Worm (Caenorhabditis elegans) whole organism, mixed stage, embryonic: Measurements from ENCODE around the gene C55B6.7.

ENCODE experiments used
- bed-3 ChIP-seq: fragments of 200-800 bp; sonication (Bioruptor generic); optimal IDR thresholded peaks from 3 replicates; lab custom pipeline; 2018; ENCODE audit warnings: mild to moderate bottlenecking, missing genetic modification characterization, moderate library complexity, missing compliant biosample characterization
- blmp-1 ChIP-seq: fragments of 150-350 bp; optimal IDR thresholded peaks from 2 replicates; lab custom pipeline; 2014; ENCODE audit warnings: missing biosample characterization, missing genetic modification characterization
- ceh-43 ChIP-seq: fragments of 200-800 bp; sonication (Bioruptor generic); optimal IDR thresholded peaks from 2 replicates; lab custom pipeline; 2018; ENCODE audit warnings: mild to moderate bottlenecking, missing genetic modification characterization, moderate library complexity, missing compliant biosample characterization
- ceh-83 ChIP-seq: fragments of 200-800 bp; sonication (Bioruptor generic); optimal IDR thresholded peaks from 2 replicates; lab custom pipeline; 2018; ENCODE audit warnings: mild to moderate bottlenecking, missing genetic modification characterization, missing compliant biosample characterization
- ces-1 ChIP-seq: fragments of 150-350 bp; optimal IDR thresholded peaks from 2 replicates; lab custom pipeline; 2014; ENCODE audit warnings: missing biosample characterization, missing genetic modification reagents, missing genetic modification characterization
- cnd-1 ChIP-seq: fragments of 200-800 bp; sonication (Bioruptor generic); optimal IDR thresholded peaks from 2 replicates; lab custom pipeline; 2018; ENCODE audit warnings: mild to moderate bottlenecking, missing genetic modification characterization, missing compliant biosample characterization
- drap-1 ChIP-seq: fragments of 200-800 bp; sonication (Bioruptor generic); optimal IDR thresholded peaks from 3 replicates; lab custom pipeline; 2018; ENCODE audit warnings: mild to moderate bottlenecking, missing genetic modification characterization, missing compliant biosample characterization
- elt-1 ChIP-seq: sonication (generic microtip); optimal IDR thresholded peaks from 2 replicates; lab custom pipeline; 2017; ENCODE audit warnings: missing genetic modification characterization, mild to moderate bottlenecking, missing compliant biosample characterization, antibody characterized with exemption, moderate library complexity, borderline replicate concordance; ENCODE audit not compliant: insufficient read depth
- elt-3 ChIP-seq: fragments of 150-350 bp; optimal IDR thresholded peaks from 2 replicates; lab custom pipeline; 2014; ENCODE audit warnings: missing biosample characterization, missing genetic modification characterization
- ham-2 ChIP-seq: fragments of 200-800 bp; sonication (Bioruptor generic); optimal IDR thresholded peaks from 2 replicates; lab custom pipeline; 2018; ENCODE audit warnings: mild to moderate bottlenecking, missing genetic modification characterization, missing compliant biosample characterization
- hlh-1 ChIP-seq: fragments of 150-350 bp; optimal IDR thresholded peaks from 2 replicates; lab custom pipeline; 2014; ENCODE audit warnings: missing biosample characterization, missing genetic modification reagents, missing genetic modification characterization
- lin-13 ChIP-seq: fragments of 150-350 bp; optimal IDR thresholded peaks from 2 replicates; lab custom pipeline; 2014; ENCODE audit warnings: missing biosample characterization, missing genetic modification characterization
- lin-32 ChIP-seq: fragments of 200-800 bp; sonication (Bioruptor generic); optimal IDR thresholded peaks from 2 replicates; lab custom pipeline; 2018; ENCODE audit warnings: mild to moderate bottlenecking, missing genetic modification characterization, missing compliant biosample characterization
- lsy-2 ChIP-seq: fragments of 150-350 bp; optimal IDR thresholded peaks from 2 replicates; lab custom pipeline; 2014; ENCODE audit warnings: missing biosample characterization, missing genetic modification characterization
- mab-5 ChIP-seq: fragments of 150-350 bp; optimal IDR thresholded peaks from 2 replicates; lab custom pipeline; 2014; ENCODE audit warnings: missing biosample characterization, missing genetic modification characterization
- mep-1 ChIP-seq: fragments of 150-350 bp; optimal IDR thresholded peaks from 2 replicates; lab custom pipeline; 2017; ENCODE audit warnings: missing biosample characterization, missing genetic modification reagents, missing genetic modification characterization, inconsistent platforms
- mls-2 ChIP-seq: sonication (generic microtip); optimal IDR thresholded peaks from 2 replicates; lab custom pipeline; 2016; ENCODE audit warnings: mild to moderate bottlenecking, missing genetic modification characterization, moderate library complexity, missing compliant biosample characterization
- nhr-12 ChIP-seq: fragments of 150-350 bp; optimal IDR thresholded peaks from 2 replicates; lab custom pipeline; 2014; ENCODE audit warnings: missing biosample characterization, missing genetic modification characterization
- nhr-2 ChIP-seq: fragments of 150-350 bp; optimal IDR thresholded peaks from 2 replicates; lab custom pipeline; 2014; ENCODE audit warnings: missing biosample characterization, missing genetic modification characterization
- nhr-237 ChIP-seq: fragments of 150-350 bp; optimal IDR thresholded peaks from 2 replicates; lab custom pipeline; 2014; ENCODE audit warnings: missing biosample characterization, missing genetic modification characterization
- nhr-28 ChIP-seq: fragments of 150-350 bp; optimal IDR thresholded peaks from 2 replicates; lab custom pipeline; 2014; ENCODE audit warnings: missing biosample characterization, missing genetic modification characterization
- nhr-76 ChIP-seq: sonication (generic microtip); optimal IDR thresholded peaks from 2 replicates; lab custom pipeline; 2017; ENCODE audit warnings: missing biosample characterization, missing genetic modification characterization
- pha-4 ChIP-seq: fragments of 150-350 bp; optimal IDR thresholded peaks from 2 replicates; lab custom pipeline; 2018; ENCODE audit warnings: missing biosample characterization, missing genetic modification reagents, missing genetic modification characterization
- snpc-4 ChIP-seq: fragments of 150-350 bp; optimal IDR thresholded peaks from 2 replicates; lab custom pipeline; 2014; ENCODE audit warnings: missing biosample characterization, missing genetic modification characterization
- sptf-1 ChIP-seq: sonication (generic microtip); optimal IDR thresholded peaks from 2 replicates; lab custom pipeline; 2017; ENCODE audit warnings: mild to moderate bottlenecking, missing genetic modification characterization, moderate library complexity, missing compliant biosample characterization
- tbx-8 ChIP-seq: fragments of 200-800 bp; sonication (Bioruptor generic); optimal IDR thresholded peaks from 2 replicates; lab custom pipeline; 2018; ENCODE audit warnings: mild to moderate bottlenecking, missing genetic modification characterization, moderate library complexity, missing compliant biosample characterization
- unc-120 ChIP-seq: sonication (generic microtip); optimal IDR thresholded peaks from 2 replicates; lab custom pipeline; 2017; ENCODE audit warnings: missing genetic modification characterization, missing compliant biosample characterization; ENCODE audit not compliant: poor library complexity, severe bottlenecking
- unc-39 ChIP-seq: fragments of 150-350 bp; optimal IDR thresholded peaks from 2 replicates; lab custom pipeline; 2014; ENCODE audit warnings: missing biosample characterization, missing genetic modification characterization
- unc-62 ChIP-seq: fragments of 150-350 bp; optimal IDR thresholded peaks from 2 replicates; lab custom pipeline; 2014; ENCODE audit warnings: missing biosample characterization, missing genetic modification reagents, missing genetic modification characterization
- zip-8 ChIP-seq: fragments of 150-350 bp; optimal IDR thresholded peaks from 2 replicates; lab custom pipeline; 2014; ENCODE audit warnings: missing biosample characterization, missing genetic modification characterization
- ztf-11 ChIP-seq: fragments of 150-350 bp; optimal IDR thresholded peaks from 2 replicates; lab custom pipeline; 2014; ENCODE audit warnings: missing biosample characterization, missing genetic modification characterization

C55B6.7 gene

ce11 chrX:7210467-7211107 is 18.8 kb upstream of the C55B6.7 start:
- no peak for TF ChIP-seq snpc-4
- TF ChIP-seq hlh-1 (tag; lab: Kevin White, UChicago) = peak; percentile 41

ce11 chrX:7209151-7209550 is 17.4 kb upstream of the C55B6.7 start:
- no peak for TF ChIP-seq unc-62 (GFP tag; lab: Kevin White, UChicago)
- no peak for TF ChIP-seq blmp-1 (tag; lab: Kevin White, UChicago)
- TF ChIP-seq ceh-43 (GFP tag; lab: Kevin White, UChicago) = no peak
- TF ChIP-seq lin-32 (GFP tag; lab: Kevin White, UChicago) = peak; percentile 80
- no peak for TF ChIP-seq pha-4 (tag; lab: Kevin White, UChicago)
- TF ChIP-seq cnd-1 (tag; lab: Kevin White, UChicago) = peak; percentile 87
- no peak for TF ChIP-seq snpc-4
- no peak for TF ChIP-seq tbx-8 (GFP tag; lab: Kevin White, UChicago)
- no peak for TF ChIP-seq zip-8
- TF ChIP-seq ham-2 = no peak
- no peak for TF ChIP-seq sptf-1 (tag; lab: Kevin White, UChicago)
- TF ChIP-seq drap-1 (GFP tag; lab: Kevin White, UChicago) = no peak
- no peak for TF ChIP-seq ceh-83 (GFP tag; lab: Kevin White, UChicago)
- TF ChIP-seq elt-3 = no peak
- peak; percentile 30 for TF ChIP-seq ces-1 (GFP tag; lab: Kevin White, UChicago)
- TF ChIP-seq, all 35 proteins: peak for 3

ce11 chrX:7206419-7206818 is 14.6 kb upstream of the C55B6.7 start, which contains the start of gene ZK867.2:
Gene ZK867.2, plus strand, starts transcription at chrX:7206719.
- TF ChIP-seq mls-2 (tag; lab: Kevin White, UChicago) (no peak), unc-62 (GFP tag; lab: Kevin White, UChicago) (no peak), lsy-2 (tag; lab: Kevin White, UChicago) (no peak), unc-39 (no peak), nhr-2 (tag; lab: Kevin White, UChicago) (no peak), mep-1 (no peak), hlh-1 (tag; lab: Kevin White, UChicago) (no peak), ceh-43 (GFP tag; lab: Kevin White, UChicago) (no peak), nhr-76 (no peak), elt-1 (no peak), ceh-83 (GFP tag; lab: Kevin White, UChicago) (no peak), lin-13 (tag; lab: Kevin White, UChicago) (no peak), sptf-1 (tag; lab: Kevin White, UChicago) (no peak), ces-1 (GFP tag; lab: Kevin White, UChicago) (no peak), cnd-1 (tag; lab: Kevin White, UChicago) (no peak), nhr-237 (tag; lab: Kevin White, UChicago) (no peak)
- TF ChIP-seq, all 35 proteins: peak for 0

ce11 chrX:7205195-7205594 is 13.4 kb upstream of the C55B6.7 start, which contains the start of gene C55B6.5:
Gene C55B6.5, minus strand, starts transcription at chrX:7205295.
- TF ChIP-seq hlh-1 (tag; lab: Kevin White, UChicago) (no peak), mep-1 (no peak), nhr-28 (tag; lab: Kevin White, UChicago) (no peak), sptf-1 (tag; lab: Kevin White, UChicago) (no peak), snpc-4 (no peak), elt-3 (no peak)

ce11 chrX:7204175-7204574 is 12.4 kb upstream of the C55B6.7 start:
- no peak for TF ChIP-seq blmp-1 (tag; lab: Kevin White, UChicago)
- peak; percentile 95 for TF ChIP-seq zip-8

ce11 chrX:7200475-7200874 is 8.7 kb upstream of the C55B6.7 start:
- TF ChIP-seq ceh-43 (GFP tag; lab: Kevin White, UChicago) (no peak), ztf-11 (no peak), ces-1 (GFP tag; lab: Kevin White, UChicago) (no peak), unc-120 (tag; lab: Kevin White, UChicago) (no peak), nhr-12 (tag; lab: Kevin White, UChicago) (no peak), bed-3 (no peak), mep-1 (no peak), unc-62 (GFP tag; lab: Kevin White, UChicago) (no peak), ceh-83 (GFP tag; lab: Kevin White, UChicago) (no peak), tbx-8 (GFP tag; lab: Kevin White, UChicago) (no peak), nhr-2 (tag; lab: Kevin White, UChicago) (no peak), mab-5 (tag; lab: Kevin White, UChicago) (no peak), lin-32 (GFP tag; lab: Kevin White, UChicago) (no peak)
